Fruit fly (Drosophila melanogaster) whole organism, adult: Measurements from ENCODE around the gene Nup133.
A peak's percentile ranks its signal among the peaks of the same experiment; 100 is the strongest.

Experiments
- CG11617 ChIP-seq: fragments of 200-800 bp; sonication (Bioruptor generic); optimal IDR thresholded peaks from 2 replicates; lab custom pipeline; 2017; ENCODE audit warnings: mild to moderate bottlenecking, missing biosample characterization, missing genetic modification reagents, missing genetic modification characterization
- CG12768 ChIP-seq: fragments of 200-800 bp; sonication (Bioruptor generic); optimal IDR thresholded peaks from 2 replicates; lab custom pipeline; 2017; ENCODE audit warnings: missing biosample characterization, missing genetic modification characterization, mild to moderate bottlenecking, moderate library complexity, missing genetic modification reagents
- CG14711 ChIP-seq: fragments of 200-800 bp; sonication (Bioruptor generic); optimal IDR thresholded peaks from 2 replicates; lab custom pipeline; 2018; ENCODE audit warnings: missing biosample characterization, mild to moderate bottlenecking, missing genetic modification characterization, moderate library complexity
- CG1620 ChIP-seq: fragments of 200-800 bp; sonication (Bioruptor generic); optimal IDR thresholded peaks from 2 replicates; lab custom pipeline; 2016; ENCODE audit warnings: missing biosample characterization, missing genetic modification characterization
- CG33017 ChIP-seq: fragments of 200-800 bp; sonication (Bioruptor generic); optimal IDR thresholded peaks from 2 replicates; lab custom pipeline; 2018; ENCODE audit warnings: missing biosample characterization, mild to moderate bottlenecking, missing genetic modification characterization, moderate library complexity
- CG5204 ChIP-seq: fragments of 200-800 bp; sonication (Bioruptor generic); optimal IDR thresholded peaks from 2 replicates; lab custom pipeline; 2016; ENCODE audit warnings: missing biosample characterization, missing genetic modification characterization
- CG7045 ChIP-seq: fragments of 200-800 bp; sonication (Bioruptor generic); optimal IDR thresholded peaks from 2 replicates; lab custom pipeline; 2017; ENCODE audit warnings: missing biosample characterization, mild to moderate bottlenecking, missing genetic modification characterization
- CG7101 ChIP-seq: fragments of 200-800 bp; sonication (Bioruptor generic); optimal IDR thresholded peaks from 2 replicates; lab custom pipeline; 2018; ENCODE audit warnings: missing biosample characterization, mild to moderate bottlenecking, missing genetic modification characterization, moderate library complexity
- Clk ChIP-seq: fragments of 200-800 bp; sonication (Bioruptor generic); optimal IDR thresholded peaks from 2 replicates; lab custom pipeline; 2017; ENCODE audit warnings: missing biosample characterization, missing genetic modification characterization
- Crg-1 ChIP-seq: fragments of 200-800 bp; sonication (Bioruptor generic); optimal IDR thresholded peaks from 2 replicates; lab custom pipeline; 2016; ENCODE audit warnings: missing biosample characterization, missing genetic modification characterization
- Hr96 ChIP-seq: fragments of 200-800 bp; sonication (Bioruptor generic); optimal IDR thresholded peaks from 2 replicates; lab custom pipeline; 2016; ENCODE audit warnings: missing biosample characterization, missing genetic modification characterization
- Mnt ChIP-seq: fragments of 200-800 bp; sonication (Bioruptor generic); optimal IDR thresholded peaks from 2 replicates; lab custom pipeline; 2016; ENCODE audit warnings: missing biosample characterization, mild to moderate bottlenecking, missing genetic modification characterization
- bab1 ChIP-seq: fragments of 200-800 bp; sonication (Bioruptor generic); optimal IDR thresholded peaks from 3 replicates; lab custom pipeline; 2019; ENCODE audit warnings: missing biosample characterization, mild to moderate bottlenecking, missing genetic modification characterization, moderate library complexity
- cic ChIP-seq: fragments of 200-800 bp; sonication (Bioruptor generic); optimal IDR thresholded peaks from 2 replicates; lab custom pipeline; 2017; ENCODE audit warnings: missing biosample characterization, mild to moderate bottlenecking, missing genetic modification characterization, moderate library complexity
- cnc ChIP-seq, 2 experiments: fragments of >200 bp; optimal IDR thresholded peaks; 2 replicates each; lab custom pipeline; 2017
- kay ChIP-seq: fragments of 200-800 bp; sonication (Bioruptor generic); peaks from one replicate; lab custom pipeline; 2016; ENCODE audit warnings: missing biosample characterization, missing genetic modification characterization, borderline replicate concordance
- ovo ChIP-seq: fragments of 200-800 bp; sonication (Bioruptor generic); optimal IDR thresholded peaks from 2 replicates; lab custom pipeline; 2016; ENCODE audit warnings: missing biosample characterization, missing genetic modification characterization
- pad ChIP-seq: fragments of 200-800 bp; sonication (Bioruptor generic); optimal IDR thresholded peaks from 3 replicates; lab custom pipeline; 2017; ENCODE audit warnings: missing biosample characterization, missing genetic modification characterization, mild to moderate bottlenecking, moderate library complexity, missing genetic modification reagents
- tj ChIP-seq: fragments of 200-800 bp; sonication (Bioruptor generic); optimal IDR thresholded peaks from 3 replicates; lab custom pipeline; 2017; ENCODE audit warnings: missing biosample characterization, mild to moderate bottlenecking, missing genetic modification characterization, moderate library complexity
- toe ChIP-seq: fragments of 200-800 bp; sonication (Bioruptor generic); optimal IDR thresholded peaks from 2 replicates; lab custom pipeline; 2016; ENCODE audit warnings: missing biosample characterization, missing genetic modification characterization

Gene Nup133

dm6 chr3R:22717863-22718262 lies 27.5 kb downstream of the Nup133 start:
- TF ChIP-seq CG1620 (GFP tag; lab: Kevin White, UChicago) (no peak), cnc (optimal IDR thresholded peaks at IDR 0.05; lab: Kevin White, UChicago) (no peak), Clk (GFP tag; lab: Kevin White, UChicago) (no peak), CG12768 (no peak), cic (GFP tag; lab: Kevin White, UChicago) (no peak), toe (GFP tag; lab: Kevin White, UChicago) (no peak), CG33017 (tag; lab: Kevin White, UChicago) (no peak), Mnt (GFP tag; lab: Kevin White, UChicago) (no peak), kay (GFP tag; lab: Kevin White, UChicago) (no peak), CG14711 (tag; lab: Kevin White, UChicago) (no peak), tj (GFP tag; lab: Kevin White, UChicago) (no peak), pad (GFP tag; lab: Kevin White, UChicago) (no peak), CG11617 (GFP tag; lab: Kevin White, UChicago) (no peak), CG5204 (no peak), Hr96 (GFP tag; lab: Kevin White, UChicago) (no peak), CG7101 (tag; lab: Kevin White, UChicago) (no peak), ovo (GFP tag; lab: Kevin White, UChicago) (no peak), Crg-1 (no peak)

- TF ChIP-seq bab1 (no peak), ovo (GFP tag; lab: Kevin White, UChicago) (no peak), Crg-1 (no peak), CG1620 (GFP tag; lab: Kevin White, UChicago) (no peak), pad (GFP tag; lab: Kevin White, UChicago) (no peak), kay (GFP tag; lab: Kevin White, UChicago) (peak; percentile 79)
Measured at dm6 chr3R:22718401-22718800, 28.0 kb downstream of the Nup133 start.

DNA sequence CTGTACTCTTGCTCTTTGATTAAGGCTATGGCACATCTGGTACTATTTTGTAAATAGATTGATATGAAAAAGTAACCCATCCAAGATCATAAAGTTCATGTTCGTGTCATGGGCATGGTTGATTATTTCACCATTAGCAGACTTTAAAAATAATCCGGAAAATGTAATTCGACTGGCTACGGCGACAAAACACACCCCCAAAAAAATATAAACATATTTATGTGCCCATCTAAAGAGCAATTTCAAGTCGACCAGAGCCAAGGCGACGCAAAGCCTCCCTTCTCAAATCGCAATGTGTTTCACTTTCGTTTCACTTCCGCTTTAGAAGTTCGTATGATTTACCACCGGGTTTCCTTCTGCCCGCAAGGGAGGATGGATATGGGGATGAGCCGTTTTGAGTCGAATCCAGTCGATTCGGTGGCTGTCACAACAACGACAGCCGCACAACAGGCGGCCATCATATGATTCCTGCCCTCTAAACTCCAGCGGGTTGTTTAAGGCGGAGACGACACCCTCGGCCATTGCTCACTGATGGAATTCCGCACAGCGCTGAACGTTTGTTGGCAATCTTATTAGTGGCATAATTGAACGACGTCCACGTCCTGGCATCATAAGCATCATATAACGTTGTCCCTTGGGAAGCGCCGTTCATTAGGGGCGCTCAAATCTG lies 28.7 kb downstream of the Nup133 start:
- TF ChIP-seq Mnt (GFP tag; lab: Kevin White, UChicago): no peak
- TF ChIP-seq CG7045 (GFP tag; lab: Kevin White, UChicago): no peak
- TF ChIP-seq CG11617 (GFP tag; lab: Kevin White, UChicago): no peak
- TF ChIP-seq cnc (optimal IDR thresholded peaks at IDR 0.05; lab: Kevin White, UChicago): no peak
- TF ChIP-seq CG14711 (tag; lab: Kevin White, UChicago): no peak
- no peak for TF ChIP-seq Clk (GFP tag; lab: Kevin White, UChicago)
- TF ChIP-seq pad (GFP tag; lab: Kevin White, UChicago): no peak
- no peak for TF ChIP-seq bab1
- TF ChIP-seq toe (GFP tag; lab: Kevin White, UChicago): no peak
- TF ChIP-seq CG33017 (tag; lab: Kevin White, UChicago): no peak
- TF ChIP-seq tj (GFP tag; lab: Kevin White, UChicago): no peak
- TF ChIP-seq CG1620 (GFP tag; lab: Kevin White, UChicago): no peak
- TF ChIP-seq cic (GFP tag; lab: Kevin White, UChicago): no peak
- TF ChIP-seq Hr96 (GFP tag; lab: Kevin White, UChicago): no peak
- TF ChIP-seq CG5204: no peak
- no peak for TF ChIP-seq Crg-1
- no peak for TF ChIP-seq kay (GFP tag; lab: Kevin White, UChicago)

dm6 chr3R:22719607-22719949 lies 29.2 kb downstream of the Nup133 start:
- TF ChIP-seq CG7101 (tag; lab: Kevin White, UChicago) (no peak), CG1620 (GFP tag; lab: Kevin White, UChicago) (no peak), cnc (optimal IDR thresholded peaks at IDR 0.05; lab: Kevin White, UChicago) (no peak), CG7045 (GFP tag; lab: Kevin White, UChicago) (no peak), bab1 (no peak), ovo (GFP tag; lab: Kevin White, UChicago) (no peak), Mnt (GFP tag; lab: Kevin White, UChicago) (no peak), toe (GFP tag; lab: Kevin White, UChicago) (no peak), CG14711 (tag; lab: Kevin White, UChicago) (no peak), cic (GFP tag; lab: Kevin White, UChicago) (no peak), pad (GFP tag; lab: Kevin White, UChicago) (no peak)

- TF ChIP-seq toe (GFP tag; lab: Kevin White, UChicago) (no peak), CG7101 (tag; lab: Kevin White, UChicago) (peak; percentile 7), CG7045 (GFP tag; lab: Kevin White, UChicago) (no peak), tj (GFP tag; lab: Kevin White, UChicago) (peak; percentile 17), Mnt (GFP tag; lab: Kevin White, UChicago) (peak; percentile 15), bab1 (peak; percentile 43), kay (GFP tag; lab: Kevin White, UChicago) (peak; percentile 99), CG33017 (tag; lab: Kevin White, UChicago) (no peak), pad (GFP tag; lab: Kevin White, UChicago) (no peak), CG11617 (GFP tag; lab: Kevin White, UChicago) (peak; percentile 27), Crg-1 (no peak), Hr96 (GFP tag; lab: Kevin White, UChicago) (peak; percentile 29), CG1620 (GFP tag; lab: Kevin White, UChicago) (peak; percentile 9), CG12768 (peak; percentile 68), CG5204 (no peak), cnc (optimal IDR thresholded peaks at IDR 0.05; lab: Kevin White, UChicago) (no peak), CG14711 (tag; lab: Kevin White, UChicago) (no peak), cic (GFP tag; lab: Kevin White, UChicago) (no peak), Clk (GFP tag; lab: Kevin White, UChicago) (no peak), ovo (GFP tag; lab: Kevin White, UChicago) (no peak)
Measured at dm6 chr3R:22720808-22721306, 30.4 kb downstream of the Nup133 start, which contains the start of gene wge. TSS of gene wge (minus strand) at chr3R:22721150.
